Worm (Caenorhabditis elegans) whole organism, L2 larva: Measurements from ENCODE around the gene abu-14.

Experiments used
- C34F6.9 ChIP-seq: fragments of 150-350 bp; optimal IDR thresholded peaks from 2 replicates; lab custom pipeline; 2014; ENCODE audit warnings: missing biosample characterization, missing genetic modification characterization
- F13H6.1 ChIP-seq: sonication (generic microtip); optimal IDR thresholded peaks from 2 replicates; lab custom pipeline; 2016; ENCODE audit warnings: missing genetic modification characterization, missing compliant biosample characterization
- R02D3.7 ChIP-seq: fragments of 150-350 bp; optimal IDR thresholded peaks from 2 replicates; lab custom pipeline; 2014; ENCODE audit warnings: missing biosample characterization, missing genetic modification characterization
- Y55F3AM.14 ChIP-seq: fragments of 200-800 bp; sonication (Bioruptor generic); optimal IDR thresholded peaks from 2 replicates; lab custom pipeline; 2018; ENCODE audit warnings: mild to moderate bottlenecking, missing genetic modification characterization, missing compliant biosample characterization
- ZK546.5 ChIP-seq: sonication (generic microtip); optimal IDR thresholded peaks from 2 replicates; lab custom pipeline; 2017; ENCODE audit warnings: missing biosample characterization, missing genetic modification characterization
- alr-1 ChIP-seq: fragments of 150-350 bp; optimal IDR thresholded peaks from 2 replicates; lab custom pipeline; 2014; ENCODE audit warnings: missing biosample characterization, missing genetic modification characterization
- ama-1 ChIP-seq: fragments of 150-350 bp; optimal IDR thresholded peaks from 2 replicates; lab custom pipeline; 2018; ENCODE audit warnings: inconsistent platforms
- ceh-16 ChIP-seq: fragments of 150-350 bp; optimal IDR thresholded peaks from 2 replicates; lab custom pipeline; 2014; ENCODE audit warnings: missing biosample characterization, missing genetic modification characterization
- ceh-82 ChIP-seq: fragments of 150-350 bp; optimal IDR thresholded peaks from 2 replicates; lab custom pipeline; 2014; ENCODE audit warnings: missing biosample characterization, missing genetic modification characterization
- crh-2 ChIP-seq: sonication (generic microtip); optimal IDR thresholded peaks from 2 replicates; lab custom pipeline; 2017; ENCODE audit warnings: missing biosample characterization, missing genetic modification characterization
- dmd-4 ChIP-seq: sonication (generic microtip); optimal IDR thresholded peaks from 2 replicates; lab custom pipeline; 2017; ENCODE audit warnings: missing biosample characterization, missing genetic modification characterization
- elt-3 ChIP-seq: sonication (generic microtip); optimal IDR thresholded peaks from 2 replicates; lab custom pipeline; 2017; ENCODE audit warnings: missing biosample characterization, missing genetic modification characterization
- fos-1 ChIP-seq: fragments of 150-350 bp; optimal IDR thresholded peaks from 2 replicates; lab custom pipeline; 2014; ENCODE audit warnings: missing biosample characterization, missing genetic modification characterization
- gmeb-1 ChIP-seq: fragments of 150-350 bp; optimal IDR thresholded peaks from 2 replicates; lab custom pipeline; 2014; ENCODE audit warnings: missing biosample characterization, missing genetic modification characterization
- lin-13 ChIP-seq: fragments of 150-350 bp; optimal IDR thresholded peaks from 2 replicates; lab custom pipeline; 2014; ENCODE audit warnings: missing biosample characterization, missing genetic modification reagents, missing genetic modification characterization
- lin-39 ChIP-seq: fragments of 150-350 bp; optimal IDR thresholded peaks from 2 replicates; lab custom pipeline; 2014; ENCODE audit warnings: missing biosample characterization, missing genetic modification reagents, missing genetic modification characterization
- lsy-2 ChIP-seq, 2 experiments: fragments of 150-350 bp in 1 of 2; sonication (generic microtip) in 1 of 2; optimal IDR thresholded peaks; 2 replicates each; lab custom pipeline; 2014 to 2017; ENCODE audit warnings: missing biosample characterization in 2 of 2, missing genetic modification characterization in 2 of 2
- mab-5 ChIP-seq: fragments of 150-350 bp; optimal IDR thresholded peaks from 2 replicates; lab custom pipeline; 2014; ENCODE audit warnings: missing biosample characterization, missing genetic modification characterization
- mdl-1 ChIP-seq, 2 experiments: fragments of 150-350 bp in 1 of 2; sonication (generic microtip) in 1 of 2; optimal IDR thresholded peaks; 2 replicates each; lab custom pipeline; 2017; ENCODE audit warnings: missing biosample characterization in 2 of 2, missing genetic modification characterization in 2 of 2
- nhr-10 ChIP-seq: sonication (generic microtip); optimal IDR thresholded peaks from 2 replicates; lab custom pipeline; 2017; ENCODE audit warnings: missing biosample characterization, missing genetic modification characterization
- nhr-11 ChIP-seq: fragments of 150-350 bp; optimal IDR thresholded peaks from 2 replicates; lab custom pipeline; 2014; ENCODE audit warnings: missing biosample characterization, missing genetic modification characterization
- nhr-12 ChIP-seq: fragments of 150-350 bp; optimal IDR thresholded peaks from 2 replicates; lab custom pipeline; 2014; ENCODE audit warnings: missing biosample characterization, missing genetic modification characterization
- nhr-129 ChIP-seq: fragments of 150-350 bp; optimal IDR thresholded peaks from 2 replicates; lab custom pipeline; 2014; ENCODE audit warnings: missing biosample characterization, missing genetic modification characterization
- nhr-21 ChIP-seq: fragments of 150-350 bp; optimal IDR thresholded peaks from 2 replicates; lab custom pipeline; 2014; ENCODE audit warnings: missing biosample characterization, missing genetic modification characterization
- nhr-23 ChIP-seq: fragments of 150-350 bp; optimal IDR thresholded peaks from 2 replicates; lab custom pipeline; 2014; ENCODE audit warnings: missing biosample characterization, missing genetic modification reagents, missing genetic modification characterization
- nhr-77 ChIP-seq: fragments of 150-350 bp; optimal IDR thresholded peaks from 2 replicates; lab custom pipeline; 2014; ENCODE audit warnings: missing biosample characterization, missing genetic modification characterization
- peb-1 ChIP-seq: fragments of 150-350 bp; optimal IDR thresholded peaks from 2 replicates; lab custom pipeline; 2014; ENCODE audit warnings: missing biosample characterization, missing genetic modification characterization
- sem-4 ChIP-seq: fragments of 150-350 bp; optimal IDR thresholded peaks from 2 replicates; lab custom pipeline; 2014; ENCODE audit warnings: missing biosample characterization, missing genetic modification reagents, missing genetic modification characterization
- skn-1 ChIP-seq: sonication (generic microtip); optimal IDR thresholded peaks from 2 replicates; lab custom pipeline; 2017; ENCODE audit warnings: missing biosample characterization, missing genetic modification characterization
- sma-3 ChIP-seq: sonication (generic microtip); optimal IDR thresholded peaks from 2 replicates; lab custom pipeline; 2016; ENCODE audit warnings: missing genetic modification reagents, missing genetic modification characterization, missing compliant biosample characterization
- sma-9 ChIP-seq, 2 experiments: fragments of 150-350 bp in 1 of 2; sonication (generic microtip) in 1 of 2; optimal IDR thresholded peaks; 2 replicates each; lab custom pipeline; 2014 to 2016; ENCODE audit warnings: missing genetic modification characterization in 2 of 2, mild to moderate bottlenecking in 1 of 2, missing biosample characterization in 1 of 2, missing compliant biosample characterization in 1 of 2, missing genetic modification reagents in 1 of 2, moderate library complexity in 1 of 2
- snpc-4 ChIP-seq: fragments of 150-350 bp; optimal IDR thresholded peaks from 2 replicates; lab custom pipeline; 2014; ENCODE audit warnings: missing biosample characterization, missing genetic modification characterization
- unc-55 ChIP-seq: fragments of 150-350 bp; sonication (generic microtip); optimal IDR thresholded peaks from 3 replicates; lab custom pipeline; 2014; ENCODE audit warnings: missing biosample characterization, missing genetic modification reagents, missing genetic modification characterization
- unc-62 ChIP-seq: fragments of 150-350 bp; optimal IDR thresholded peaks from 2 replicates; lab custom pipeline; 2014; ENCODE audit warnings: missing biosample characterization, missing genetic modification reagents, missing genetic modification characterization
- zag-1 ChIP-seq: fragments of 150-350 bp; optimal IDR thresholded peaks from 2 replicates; lab custom pipeline; 2014; ENCODE audit warnings: missing biosample characterization, missing genetic modification characterization
- ztf-1 ChIP-seq: fragments of 200-800 bp; sonication (Bioruptor generic); conservative IDR thresholded peaks from 2 replicates; pipeline ENCODE4 v1.3.6; 2022; ENCODE audit warnings: missing genetic modification characterization, missing compliant biosample characterization
- ztf-4 ChIP-seq: fragments of 150-350 bp; optimal IDR thresholded peaks from 2 replicates; lab custom pipeline; 2014; ENCODE audit warnings: missing biosample characterization, missing genetic modification characterization

Gene abu-14

DNA sequence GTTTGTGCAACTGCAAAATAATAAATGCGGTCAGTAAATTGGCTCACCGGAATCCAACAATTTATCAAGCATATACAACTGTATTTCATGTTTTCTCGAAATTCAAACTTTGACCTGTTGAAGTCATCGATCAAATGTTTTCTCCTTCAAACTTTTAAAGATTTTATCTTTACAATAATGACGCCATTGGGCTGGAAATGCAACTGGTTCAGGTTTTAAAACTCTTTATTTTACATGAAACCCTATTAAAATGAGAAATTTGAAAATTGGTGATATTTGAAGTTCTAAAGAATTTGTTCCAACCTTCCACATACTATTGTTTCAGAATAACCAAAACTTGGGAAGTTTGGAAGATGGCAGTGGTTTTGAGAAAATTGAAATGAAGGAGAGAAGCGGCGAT, 10.0 kb upstream of the abu-14 start:
- TF ChIP-seq nhr-23 (tag; lab: Kevin White, UChicago) (no peak), alr-1 (no peak), R02D3.7 (tag; lab: Kevin White, UChicago) (no peak)

DNA sequence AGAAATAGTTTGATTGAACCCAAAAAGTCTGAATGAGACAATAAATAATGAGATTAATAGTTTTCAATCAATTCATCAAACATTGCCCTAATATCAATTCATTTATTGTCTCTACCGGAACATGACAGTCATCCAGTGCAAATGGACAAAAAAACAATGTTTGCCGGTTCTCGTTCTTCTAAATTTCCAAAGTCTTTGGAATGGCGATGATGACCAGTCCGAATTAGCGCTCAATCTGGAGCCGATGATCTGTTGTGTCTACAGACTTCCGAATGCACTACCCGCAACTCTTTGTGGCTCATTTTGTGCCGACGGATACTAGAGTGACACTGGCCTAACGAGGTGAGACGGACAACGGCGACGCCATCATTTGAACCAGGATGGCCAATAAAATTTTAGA, 9.3 kb upstream of the abu-14 start, which contains the start of gene T26C5.3:
Gene T26C5.3 (plus strand): TSS at position 301 of the 400 bp plus-strand sequence.
- TF ChIP-seq zag-1, result no peak
- no peak for TF ChIP-seq mab-5
- TF ChIP-seq sma-9 (GFP tag; optimal IDR thresholded peaks at IDR 0.05; lab: Kevin White, UChicago), result no peak
- TF ChIP-seq sma-9 (tag; optimal IDR thresholded peaks at IDR 0.05; lab: Kevin White, UChicago), result no peak
- no peak for TF ChIP-seq sem-4 (tag; lab: Kevin White, UChicago)
- TF ChIP-seq elt-3 (tag; lab: Kevin White, UChicago), result no peak
- TF ChIP-seq mdl-1 (tag; optimal IDR thresholded peaks at IDR 0.05; lab: Kevin White, UChicago), result no peak
- no peak for TF ChIP-seq nhr-11
- no peak for TF ChIP-seq ceh-82 (tag; lab: Kevin White, UChicago)
- TF ChIP-seq F13H6.1 (tag; lab: Kevin White, UChicago), result no peak
- no peak for TF ChIP-seq nhr-77 (tag; lab: Kevin White, UChicago)
- no peak for TF ChIP-seq unc-55 (GFP tag; lab: Kevin White, UChicago)
- TF ChIP-seq lsy-2 (tag; optimal IDR thresholded peaks at IDR 0.05; lab: Kevin White, UChicago), result no peak
- no peak for TF ChIP-seq ceh-16 (tag; lab: Kevin White, UChicago)
- TF ChIP-seq sma-3, result no peak
- no peak for TF ChIP-seq nhr-12 (tag; lab: Kevin White, UChicago)
- TF ChIP-seq R02D3.7 (tag; lab: Kevin White, UChicago), result no peak
- TF ChIP-seq nhr-10 (tag; lab: Kevin White, UChicago), result no peak

DNA sequence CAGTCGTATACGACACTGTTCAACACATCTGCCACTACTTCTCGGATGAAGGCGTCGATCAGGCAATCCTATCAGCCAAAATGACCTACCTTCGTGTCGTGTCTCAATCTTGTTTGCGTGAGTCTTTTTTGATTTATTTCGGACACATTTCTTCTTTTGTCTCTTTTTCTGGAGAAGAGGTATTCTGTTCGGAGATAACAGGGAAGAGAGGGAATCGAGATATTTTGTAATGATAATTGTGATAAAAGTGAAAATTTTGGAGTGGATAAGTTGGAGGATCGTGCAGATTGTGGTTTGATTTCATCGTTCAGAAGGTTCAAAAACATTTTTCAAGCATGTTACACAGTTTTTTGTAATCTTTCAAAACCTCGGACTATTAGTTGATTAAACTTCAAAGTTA, 6.8 kb upstream of the abu-14 start:
- TF ChIP-seq ama-1 (lab: Kevin White, UChicago), result no peak
- TF ChIP-seq nhr-77 (tag; lab: Kevin White, UChicago), result no peak
- no peak for TF ChIP-seq sem-4 (tag; lab: Kevin White, UChicago)
- no peak for TF ChIP-seq sma-9 (GFP tag; optimal IDR thresholded peaks at IDR 0.05; lab: Kevin White, UChicago)
- no peak for TF ChIP-seq sma-9 (tag; optimal IDR thresholded peaks at IDR 0.05; lab: Kevin White, UChicago)
- no peak for TF ChIP-seq F13H6.1 (tag; lab: Kevin White, UChicago)
- TF ChIP-seq ztf-4 (tag; lab: Kevin White, UChicago), result no peak
- TF ChIP-seq unc-55 (GFP tag; lab: Kevin White, UChicago), result no peak
- no peak for TF ChIP-seq crh-2
- TF ChIP-seq alr-1, result no peak
- TF ChIP-seq unc-62 (GFP tag; lab: Kevin White, UChicago), result no peak
- no peak for TF ChIP-seq ztf-1 (GFP tag; lab: Robert Waterston, UW)
- no peak for TF ChIP-seq lin-13 (GFP tag; lab: Kevin White, UChicago)
- no peak for TF ChIP-seq ceh-16 (tag; lab: Kevin White, UChicago)
- no peak for TF ChIP-seq fos-1 (tag; lab: Kevin White, UChicago)
- TF ChIP-seq mab-5, result no peak
- no peak for TF ChIP-seq ceh-82 (tag; lab: Kevin White, UChicago)
- TF ChIP-seq nhr-10 (tag; lab: Kevin White, UChicago), result no peak
- TF ChIP-seq dmd-4 (tag; lab: Kevin White, UChicago), result no peak

ce11 chrII:9232923-9233322, 5.9 kb upstream of the abu-14 start, which contains the start of gene T26C5.2:
Gene T26C5.2, plus strand, starts transcription at chrII:9233223.
- no peak for TF ChIP-seq Y55F3AM.14 (GFP tag; lab: Kevin White, UChicago)
- no peak for TF ChIP-seq peb-1 (tag; lab: Kevin White, UChicago)
- TF ChIP-seq lsy-2 (tag; optimal IDR thresholded peaks at IDR 0.05; lab: Kevin White, UChicago), result no peak
- no peak for TF ChIP-seq skn-1 (tag; lab: Kevin White, UChicago)
- no peak for TF ChIP-seq dmd-4 (tag; lab: Kevin White, UChicago)
- TF ChIP-seq nhr-21 (tag; lab: Kevin White, UChicago), result no peak
- no peak for TF ChIP-seq C34F6.9
- no peak for TF ChIP-seq nhr-77 (tag; lab: Kevin White, UChicago)
- no peak for TF ChIP-seq gmeb-1 (tag; lab: Kevin White, UChicago)
- TF ChIP-seq ZK546.5, result no peak
- no peak for TF ChIP-seq snpc-4
- no peak for TF ChIP-seq nhr-129 (tag; lab: Kevin White, UChicago)
- no peak for TF ChIP-seq fos-1 (tag; lab: Kevin White, UChicago)
- no peak for TF ChIP-seq unc-55 (GFP tag; lab: Kevin White, UChicago)
- no peak for TF ChIP-seq lin-39
- TF ChIP-seq zag-1, result no peak
- TF ChIP-seq, all 48 proteins: peak for 0
